Worm (Caenorhabditis elegans): ENCODE measurements around the gene C46F4.3.

The C46F4.3 gene

ce11 chrX:5984581-5985039 is 49.0 kb downstream of the C46F4.3 start, which contains the start of gene klp-13:
TSS of gene klp-13 (plus strand) at chrX:5984989.
- TF ChIP-seq hnd-1 (tag; optimal IDR thresholded peaks at IDR 0.05) (no peak), aly-1 (tag; optimal IDR thresholded peaks at IDR 0.05) (peak; percentile 75), hmg-4 (GFP tag; optimal IDR thresholded peaks at IDR 0.05) (peak; percentile 85), F13C5.2 (tag; optimal IDR thresholded peaks at IDR 0.05) (peak; percentile 31), tbx-11 (GFP tag; IDR thresholded peaks at IDR 0.05) (peak; percentile 39; the same call in 1 of the 2 replicates)

- TF ChIP-seq scrt-1 (GFP tag; IDR thresholded peaks at IDR 0.05) (no peak), ets-7 (tag; optimal IDR thresholded peaks at IDR 0.05) (no peak), hnd-1 (tag; optimal IDR thresholded peaks at IDR 0.05) (no peak)
These were observed 50.1 kb downstream of the C46F4.3 start for ce11 chrX:5985720-5986119.
